Worm (Caenorhabditis elegans) whole organism, L4/young adult: Measurements from ENCODE around the gene srt-59.

Source experiments
- W03F9.2 ChIP-seq: fragments of 150-350 bp; optimal IDR thresholded peaks from 2 replicates; lab custom pipeline; 2014; ENCODE audit warnings: missing biosample characterization, missing genetic modification characterization
- dao-5 ChIP-seq: sonication (generic microtip); optimal IDR thresholded peaks from 2 replicates; lab custom pipeline; 2016; ENCODE audit warnings: missing genotype, missing genetic modification characterization, moderate library complexity, missing compliant biosample characterization
- him-1 ChIP-seq: sonication (generic microtip); optimal IDR thresholded peaks from 2 replicates; lab custom pipeline; 2016; ENCODE audit warnings: missing genotype, missing genetic modification reagents, missing genetic modification characterization, missing compliant biosample characterization

ce11 chrIV:587729-588128 is 13.8 kb downstream of the srt-59 start, which contains the start of gene C18H7.12:
- TF ChIP-seq W03F9.2 (tag; lab: Kevin White, UChicago) (no peak), dao-5 (tag; lab: Kevin White, UChicago) (no peak), him-1 (tag; lab: Kevin White, UChicago) (no peak)
